Fruit fly (Drosophila melanogaster) whole organism, pupa: ENCODE measurements around the gene CG13786.
A peak's percentile ranks its signal among the peaks of the same experiment; 100 is the strongest.

Experiments
- CG10348 ChIP-seq: fragments of 200-800 bp; sonication (Bioruptor generic); IDR thresholded peaks from 2 replicates; pipeline ENCODE4 v1.3.6; 2022; ENCODE audit warnings: missing biosample characterization, missing genetic modification characterization
- CG12605 ChIP-seq: fragments of 200-800 bp; sonication (Bioruptor generic); IDR thresholded peaks from 2 replicates; pipeline ENCODE4 v1.3.6; 2022; ENCODE audit warnings: missing biosample characterization, missing genetic modification characterization
- CG13204 ChIP-seq: fragments of 200-800 bp; sonication (Bioruptor generic); optimal IDR thresholded peaks from 2 replicates; lab custom pipeline; 2018; ENCODE audit warnings: missing biosample characterization, mild to moderate bottlenecking, missing genetic modification characterization, moderate library complexity
- CG14655 ChIP-seq: fragments of 200-800 bp; sonication (Bioruptor generic); optimal IDR thresholded peaks from 3 replicates; lab custom pipeline; 2017; ENCODE audit warnings: mild to moderate bottlenecking, missing biosample characterization, missing genetic modification reagents, missing genetic modification characterization
- CG15710 ChIP-seq: fragments of 200-800 bp; sonication (Bioruptor generic); optimal IDR thresholded peaks from 2 replicates; lab custom pipeline; 2018; ENCODE audit warnings: missing biosample characterization, mild to moderate bottlenecking, missing genetic modification characterization, moderate library complexity
- CG17806 ChIP-seq: fragments of 200-800 bp; sonication (Bioruptor generic); optimal IDR thresholded peaks from 2 replicates; lab custom pipeline; 2018; ENCODE audit warnings: missing biosample characterization, mild to moderate bottlenecking, missing genetic modification characterization, moderate library complexity
- CG32121 ChIP-seq: fragments of 200-800 bp; sonication (Bioruptor generic); IDR thresholded peaks from 2 replicates; pipeline ENCODE4 v1.3.6; 2022; ENCODE audit warnings: missing biosample characterization, missing genetic modification characterization
- CG34367 ChIP-seq: fragments of 200-800 bp; sonication (Bioruptor generic); optimal IDR thresholded peaks from 2 replicates; lab custom pipeline; 2018; ENCODE audit warnings: missing biosample characterization, mild to moderate bottlenecking, missing genetic modification characterization
- CG4496 ChIP-seq: fragments of 200-800 bp; sonication (Bioruptor generic); IDR thresholded peaks from 3 replicates; pipeline ENCODE4 v1.3.6; 2022; ENCODE audit warnings: missing biosample characterization, missing genetic modification characterization
- CG8159 ChIP-seq: fragments of 200-800 bp; sonication (Bioruptor generic); optimal IDR thresholded peaks from 3 replicates; lab custom pipeline; 2018; ENCODE audit warnings: missing biosample characterization, mild to moderate bottlenecking, missing genetic modification characterization, moderate library complexity
- CG8301 ChIP-seq: fragments of 200-800 bp; sonication (Bioruptor generic); optimal IDR thresholded peaks from 2 replicates; lab custom pipeline; 2018; ENCODE audit warnings: missing biosample characterization, mild to moderate bottlenecking, missing genetic modification characterization
- CG9948 ChIP-seq: fragments of 200-800 bp; sonication (Bioruptor generic); optimal IDR thresholded peaks from 2 replicates; lab custom pipeline; 2018; ENCODE audit warnings: missing biosample characterization, mild to moderate bottlenecking, missing genetic modification characterization, moderate library complexity
- D1 ChIP-seq: fragments of 200-800 bp; sonication (Bioruptor generic); optimal IDR thresholded peaks from 2 replicates; lab custom pipeline; 2018; ENCODE audit warnings: missing biosample characterization, mild to moderate bottlenecking, missing genetic modification characterization, moderate library complexity
- EcR ChIP-seq: fragments of 200-800 bp; sonication (Bioruptor generic); optimal IDR thresholded peaks from 3 replicates; lab custom pipeline; 2019; ENCODE audit warnings: missing biosample characterization, missing genetic modification characterization, mild to moderate bottlenecking, moderate library complexity, missing genetic modification reagents
- Ets98B ChIP-seq: fragments of 200-800 bp; sonication (Bioruptor generic); IDR thresholded peaks from 2 replicates; pipeline ENCODE4 v1.3.6; 2022; ENCODE audit warnings: missing biosample characterization, missing genetic modification characterization
- Pif1A ChIP-seq: fragments of 200-800 bp; sonication (Bioruptor generic); optimal IDR thresholded peaks from 3 replicates; lab custom pipeline; 2016; ENCODE audit warnings: missing biosample characterization, missing genetic modification characterization
- Pif1B ChIP-seq: fragments of 200-800 bp; sonication (Bioruptor generic); optimal IDR thresholded peaks from 3 replicates; lab custom pipeline; 2016; ENCODE audit warnings: missing biosample characterization, missing genetic modification characterization
- Snoo ChIP-seq: fragments of 200-800 bp; sonication (Bioruptor generic); optimal IDR thresholded peaks from 3 replicates; lab custom pipeline; 2017; ENCODE audit warnings: missing biosample characterization, mild to moderate bottlenecking, missing genetic modification characterization, inconsistent platforms
- fd96Ca ChIP-seq: fragments of 200-800 bp; sonication (Bioruptor generic); IDR thresholded peaks from 3 replicates; pipeline ENCODE4 v1.3.6; 2022; ENCODE audit warnings: missing biosample characterization, missing genetic modification characterization
- gl ChIP-seq: fragments of 200-800 bp; sonication (Bioruptor generic); optimal IDR thresholded peaks from 2 replicates; lab custom pipeline; 2018; ENCODE audit warnings: missing biosample characterization, mild to moderate bottlenecking, missing genetic modification characterization
- rn ChIP-seq: fragments of 200-800 bp; sonication (Bioruptor generic); IDR thresholded peaks from 2 replicates; pipeline ENCODE4 v1.3.6; 2022; ENCODE audit warnings: missing biosample characterization, missing genetic modification characterization

The CG13786 gene

dm6 chr2L:7252882-7253281, at the start of gene CG13786:
CG13786 (minus strand) TSS chr2L:7252982.
- TF ChIP-seq rn (no peak), CG12605 (GFP tag; lab: Robert Waterston, UW) (no peak), Pif1B (GFP tag; lab: Kevin White, UChicago) (no peak), EcR (GFP tag; lab: Kevin White, UChicago) (no peak), Ets98B (GFP tag; lab: Robert Waterston, UW) (no peak), CG13204 (GFP tag; lab: Kevin White, UChicago) (no peak), CG8159 (tag; lab: Kevin White, UChicago) (no peak), CG15710 (tag; lab: Kevin White, UChicago) (no peak)
- TF ChIP-seq, all 21 proteins: peak for 0

dm6 chr2L:7301497-7301896, 48.7 kb upstream of the CG13786 start:
- 0 out of 2 replicates have a peak, but pooled peaks have one; percentile 30 for TF ChIP-seq CG10348 (GFP tag; lab: Robert Waterston, UW)
- TF ChIP-seq CG4496 (GFP tag; lab: Robert Waterston, UW): 0 out of 3 replicates have a peak, but pooled peaks have one; percentile 14
- no peak for TF ChIP-seq CG15710 (tag; lab: Kevin White, UChicago)

dm6 chr2L:7300004-7300403, 47.2 kb upstream of the CG13786 start:
- TF ChIP-seq CG4496 (GFP tag; lab: Robert Waterston, UW) (no peak), CG10348 (GFP tag; lab: Robert Waterston, UW) (no peak), D1 (no peak), CG9948 (tag; lab: Kevin White, UChicago) (no peak)

dm6 chr2L:7298744-7299366, 46.1 kb upstream of the CG13786 start:
- TF ChIP-seq rn: no peak
- TF ChIP-seq CG34367 (tag; lab: Kevin White, UChicago): no peak
- TF ChIP-seq CG17806: peak; percentile 8
- TF ChIP-seq EcR (GFP tag; lab: Kevin White, UChicago): no peak
- TF ChIP-seq CG14655 (GFP tag; lab: Kevin White, UChicago): peak; percentile 11
- TF ChIP-seq CG13204 (GFP tag; lab: Kevin White, UChicago): no peak
- TF ChIP-seq D1: no peak
- no peak for TF ChIP-seq CG4496 (GFP tag; lab: Robert Waterston, UW)

dm6 chr2L:7295924-7296323, 43.1 kb upstream of the CG13786 start:
- peak; percentile 69 for TF ChIP-seq CG8301 (tag; lab: Kevin White, UChicago)
- TF ChIP-seq CG12605 (GFP tag; lab: Robert Waterston, UW): no peak
- peak; percentile 44 for TF ChIP-seq Pif1A (GFP tag; lab: Kevin White, UChicago)
- peak; percentile 47 for TF ChIP-seq Pif1B (GFP tag; lab: Kevin White, UChicago)
- no peak for TF ChIP-seq EcR (GFP tag; lab: Kevin White, UChicago)
- no peak for TF ChIP-seq rn
- peak; percentile 20; the same call in 1 of the 2 replicates for TF ChIP-seq Ets98B (GFP tag; lab: Robert Waterston, UW)
- no peak for TF ChIP-seq gl
- TF ChIP-seq D1: no peak
- peak; percentile 42 for TF ChIP-seq CG17806
- peak; percentile 29 for TF ChIP-seq CG34367 (tag; lab: Kevin White, UChicago)
- TF ChIP-seq CG4496 (GFP tag; lab: Robert Waterston, UW): no peak
- peak; percentile 61 for TF ChIP-seq CG9948 (tag; lab: Kevin White, UChicago)
- peak; percentile 47 for TF ChIP-seq Snoo (tag; lab: Kevin White, UChicago)
- peak; percentile 49 for TF ChIP-seq CG32121 (GFP tag; lab: Robert Waterston, UW)
- TF ChIP-seq CG15710 (tag; lab: Kevin White, UChicago): peak; percentile 51
- peak; percentile 42 for TF ChIP-seq CG8159 (tag; lab: Kevin White, UChicago)
- TF ChIP-seq CG14655 (GFP tag; lab: Kevin White, UChicago): peak; percentile 78
- no peak for TF ChIP-seq CG13204 (GFP tag; lab: Kevin White, UChicago)

- TF ChIP-seq CG12605 (GFP tag; lab: Robert Waterston, UW): no peak
- TF ChIP-seq CG10348 (GFP tag; lab: Robert Waterston, UW): no peak
- 0 out of 2 replicates have a peak, but pooled peaks have one; percentile 6 for TF ChIP-seq rn
- TF ChIP-seq Pif1A (GFP tag; lab: Kevin White, UChicago): no peak
- no peak for TF ChIP-seq EcR (GFP tag; lab: Kevin White, UChicago)
- TF ChIP-seq CG9948 (tag; lab: Kevin White, UChicago): peak; percentile 14
- TF ChIP-seq Snoo (tag; lab: Kevin White, UChicago): no peak
- no peak for TF ChIP-seq fd96Ca (GFP tag; lab: Robert Waterston, UW)
- TF ChIP-seq CG8159 (tag; lab: Kevin White, UChicago): peak; percentile 54
- TF ChIP-seq CG15710 (tag; lab: Kevin White, UChicago): peak; percentile 37
- peak; percentile 53 for TF ChIP-seq CG34367 (tag; lab: Kevin White, UChicago)
- TF ChIP-seq CG17806: peak; percentile 49
- TF ChIP-seq CG14655 (GFP tag; lab: Kevin White, UChicago): peak; percentile 38
Observed at dm6 chr2L:7294964-7295363, 42.2 kb upstream of the CG13786 start.
